Worm (Caenorhabditis elegans) whole organism, L1 larva: Measurements from ENCODE around the gene T23F11.11.

Source experiments
- aha-1 ChIP-seq: fragments of 150-350 bp; optimal IDR thresholded peaks from 2 replicates; lab custom pipeline; 2014; ENCODE audit warnings: missing biosample characterization, missing genetic modification characterization
- ceh-63 ChIP-seq: fragments of 200-800 bp; sonication (Bioruptor generic); optimal IDR thresholded peaks from 2 replicates; lab custom pipeline; 2018; ENCODE audit warnings: mild to moderate bottlenecking, missing genetic modification characterization, missing compliant biosample characterization
- efl-1 ChIP-seq, 4 experiments: fragments of 150-350 bp; optimal IDR thresholded peaks in 3 of 4; peaks in 1 of 4; 1 replicate in 1 of 4; 2 replicates in 3 of 4; lab custom pipeline; 2014; ENCODE audit warnings: missing biosample characterization in 2 of 4, missing genetic modification characterization in 2 of 4, missing genetic modification reagents in 2 of 4
- efl-3 ChIP-seq: fragments of 200-800 bp; sonication (Bioruptor generic); optimal IDR thresholded peaks from 2 replicates; lab custom pipeline; 2018; ENCODE audit warnings: mild to moderate bottlenecking, missing genetic modification characterization, missing compliant biosample characterization
- elt-3 ChIP-seq, 6 experiments: fragments of 150-350 bp in 1 of 6; sonication (generic microtip); optimal IDR thresholded peaks; 2 replicates each; lab custom pipeline; 2017 to 2018; ENCODE audit warnings: missing biosample characterization in 6 of 6, missing genetic modification characterization in 6 of 6, inconsistent platforms in 1 of 6
- fkh-10 ChIP-seq: sonication (generic microtip); optimal IDR thresholded peaks from 2 replicates; lab custom pipeline; 2017; ENCODE audit warnings: missing biosample characterization, missing genetic modification reagents, missing genetic modification characterization
- fkh-8 ChIP-seq: sonication (generic microtip); optimal IDR thresholded peaks from 2 replicates; lab custom pipeline; 2016; ENCODE audit warnings: mild to moderate bottlenecking, missing genetic modification characterization, missing compliant biosample characterization
- irx-1 ChIP-seq: sonication (generic microtip); optimal IDR thresholded peaks from 2 replicates; lab custom pipeline; 2016; ENCODE audit warnings: missing genetic modification characterization, missing compliant biosample characterization
- lin-14 ChIP-seq: fragments of 200-800 bp; sonication (Bioruptor generic); optimal IDR thresholded peaks from 2 replicates; lab custom pipeline; 2018; ENCODE audit warnings: mild to moderate bottlenecking, missing genetic modification characterization, moderate library complexity, missing compliant biosample characterization
- mab-9 ChIP-seq: fragments of 200-800 bp; sonication (Bioruptor generic); IDR thresholded peaks from 2 replicates; pipeline ENCODE4 v1.3.6; 2022; ENCODE audit warnings: missing genetic modification reagents, missing genetic modification characterization, missing compliant biosample characterization
- nhr-47 ChIP-seq: sonication (generic microtip); optimal IDR thresholded peaks from 2 replicates; lab custom pipeline; 2016; ENCODE audit warnings: mild to moderate bottlenecking, missing genetic modification characterization, moderate library complexity, missing compliant biosample characterization
- sox-4 ChIP-seq: sonication (generic microtip); optimal IDR thresholded peaks from 2 replicates; lab custom pipeline; 2016; ENCODE audit warnings: missing genetic modification characterization, missing compliant biosample characterization
- sup-37 ChIP-seq: fragments of 200-800 bp; sonication (Bioruptor generic); optimal IDR thresholded peaks from 2 replicates; lab custom pipeline; 2018; ENCODE audit warnings: mild to moderate bottlenecking, missing genetic modification characterization, missing compliant biosample characterization
- tbx-2 ChIP-seq: sonication (generic microtip); optimal IDR thresholded peaks from 2 replicates; lab custom pipeline; 2016; ENCODE audit warnings: missing genetic modification characterization, missing compliant biosample characterization
- vab-15 ChIP-seq: sonication (generic microtip); optimal IDR thresholded peaks from 2 replicates; lab custom pipeline; 2017; ENCODE audit warnings: missing genotype, mild to moderate bottlenecking, missing genetic modification characterization, missing compliant biosample characterization
- ztf-4 ChIP-seq: fragments of 150-350 bp; optimal IDR thresholded peaks from 2 replicates; lab custom pipeline; 2014; ENCODE audit warnings: missing biosample characterization, missing genetic modification characterization

The T23F11.11 gene

ce11 chrIII:4628165-4628564 is 43.2 kb downstream of the T23F11.11 start, which contains the start of gene clec-151:
Gene clec-151 (plus strand): TSS chrIII:4628465.
- TF ChIP-seq irx-1 (tag; lab: Kevin White, UChicago) (no peak), fkh-10 (GFP tag; lab: Kevin White, UChicago) (no peak), vab-15 (tag; lab: Kevin White, UChicago) (no peak), fkh-8 (no peak), efl-3 (GFP tag; lab: Kevin White, UChicago) (no peak)

ce11 chrIII:4626148-4626922 is 45.1 kb downstream of the T23F11.11 start:
- TF ChIP-seq nhr-47 (tag; lab: Kevin White, UChicago) (no peak), fkh-10 (GFP tag; lab: Kevin White, UChicago) (peak; percentile 78), sup-37 (GFP tag; lab: Kevin White, UChicago) (no peak), elt-3 (tag; optimal IDR thresholded peaks at IDR 0.05; lab: Kevin White, UChicago) (no peak), aha-1 (no peak), ztf-4 (no peak), efl-1 (optimal IDR thresholded peaks at IDR 0.05; lab: Kevin White, UChicago) (no peak), efl-1 (GFP tag; optimal IDR thresholded peaks at IDR 0.05 in 1 of 2; lab: Kevin White, UChicago) (no peak), mab-9 (peak; percentile 49; the same call in 1 of the 2 replicates), lin-14 (GFP tag; lab: Kevin White, UChicago) (peak; percentile 62), ceh-63 (GFP tag; lab: Kevin White, UChicago) (no peak), tbx-2 (tag; lab: Kevin White, UChicago) (no peak), efl-3 (GFP tag; lab: Kevin White, UChicago) (no peak)
- TF ChIP-seq, all 84 proteins: peak for 3

ce11 chrIII:4622375-4623130 is 48.8 kb downstream of the T23F11.11 start, which contains the start of gene lron-5:
Gene lron-5 (plus strand): TSS chrIII:4623029.
- TF ChIP-seq fkh-10 (GFP tag; lab: Kevin White, UChicago): peak; percentile 46
- no peak for TF ChIP-seq sox-4 (tag; lab: Kevin White, UChicago)
- peak; percentile 48 for TF ChIP-seq lin-14 (GFP tag; lab: Kevin White, UChicago)
